Worm (Caenorhabditis elegans): ENCODE data around the gene M02B7.2.

DNA sequence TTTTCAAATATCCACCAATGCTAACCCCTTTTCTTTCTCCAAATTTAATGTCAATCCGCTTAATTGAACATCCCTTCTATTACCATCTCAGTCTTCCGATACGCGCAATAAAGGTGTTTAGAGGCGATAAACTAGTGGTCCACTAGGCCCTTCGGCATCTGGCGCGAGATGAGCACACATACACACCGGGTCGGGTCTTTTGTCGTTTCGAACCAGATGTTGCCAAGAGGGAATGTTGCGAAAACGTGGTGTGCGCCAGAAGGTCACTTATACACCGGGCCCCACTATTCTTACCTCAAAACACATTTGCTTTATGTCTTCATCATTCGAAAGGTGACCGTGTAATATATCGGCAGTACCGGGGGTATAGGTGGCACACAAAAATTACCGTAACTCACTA lies 40.6 kb downstream of the M02B7.2 start:
- TF ChIP-seq R02D3.7 (tag; optimal IDR thresholded peaks at IDR 0.05) = no peak
- TF ChIP-seq gmeb-1 (tag; optimal IDR thresholded peaks at IDR 0.05) = no peak
- no peak for TF ChIP-seq blmp-1 (tag; optimal IDR thresholded peaks at IDR 0.05; ENCODE audit: insufficient read depth)
- TF ChIP-seq ama-1 (optimal IDR thresholded peaks at IDR 0.05) = no peak
- no peak for TF ChIP-seq zag-1 (tag; optimal IDR thresholded peaks at IDR 0.05)
- TF ChIP-seq snpc-4 (tag; optimal IDR thresholded peaks at IDR 0.05) = no peak
- TF ChIP-seq nhr-129 (tag; optimal IDR thresholded peaks at IDR 0.05) = no peak
- no peak for TF ChIP-seq Y55F3AM.14 (GFP tag; optimal IDR thresholded peaks at IDR 0.05)
- TF ChIP-seq ztf-11 (tag; optimal IDR thresholded peaks at IDR 0.05) = no peak
- TF ChIP-seq unc-62 (GFP tag; optimal IDR thresholded peaks at IDR 0.05) = no peak
- no peak for TF ChIP-seq ZK546.5 (tag; optimal IDR thresholded peaks at IDR 0.05)
- TF ChIP-seq dmd-4 (tag; optimal IDR thresholded peaks at IDR 0.05) = no peak
